Worm (Caenorhabditis elegans): ENCODE results near the gene str-158.

DNA sequence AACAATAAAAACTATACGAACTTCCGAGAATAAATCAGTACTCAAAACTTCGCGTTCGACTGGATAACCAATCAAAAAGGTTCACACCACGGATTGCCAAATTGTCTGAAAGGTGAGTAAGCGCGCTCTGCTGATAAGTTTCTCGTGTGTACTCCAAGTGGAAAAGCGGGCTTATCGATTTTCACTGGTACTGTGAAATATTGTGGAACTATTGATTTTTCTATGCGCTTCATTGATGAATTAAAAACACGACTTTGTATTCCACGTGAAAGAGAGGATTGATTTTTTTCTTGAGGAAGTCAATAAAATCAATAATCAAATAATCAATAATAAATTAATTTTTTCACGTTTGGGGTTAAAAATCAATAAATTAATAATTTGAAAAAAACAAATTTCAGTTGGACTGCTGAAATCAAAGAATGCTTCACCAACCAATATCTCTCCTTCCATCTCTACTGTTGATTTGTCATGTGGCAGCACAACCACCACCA lies 12.2 kb upstream of the str-158 start, which contains the start of gene T08B6.4:
- TF ChIP-seq scrt-1 (GFP tag; IDR thresholded peaks at IDR 0.05) = no peak
- no peak for TF ChIP-seq ceh-13 (GFP tag; optimal IDR thresholded peaks at IDR 0.05)
- no peak for TF ChIP-seq ceh-36 (tag; optimal IDR thresholded peaks at IDR 0.05)
- TF ChIP-seq ama-1 (optimal IDR thresholded peaks at IDR 0.05) = no peak
- TF ChIP-seq tra-4 (tag; optimal IDR thresholded peaks at IDR 0.05) = no peak

Measured in whole organism, early embryonic.